Worm (Caenorhabditis elegans) whole organism, midembryonic: ENCODE results near the gene C45B11.6.

Experiments
- T22C8.4 ChIP-seq: fragments of 200-800 bp; sonication (Bioruptor generic); IDR thresholded peaks from 2 replicates; pipeline ENCODE4 v1.3.6; 2022; ENCODE audit warnings: missing genetic modification characterization, missing compliant biosample characterization
- cog-1 ChIP-seq: sonication (generic microtip); optimal IDR thresholded peaks from 2 replicates; lab custom pipeline; 2016; ENCODE audit warnings: missing genetic modification characterization, missing compliant biosample characterization
- flt-1 ChIP-seq: fragments of 200-800 bp; sonication (Bioruptor generic); IDR thresholded peaks from 2 replicates; pipeline ENCODE4 v1.3.6; 2022; ENCODE audit warnings: missing genetic modification characterization, missing compliant biosample characterization
- klf-2 ChIP-seq: fragments of 200-800 bp; sonication (Bioruptor generic); conservative IDR thresholded peaks from 2 replicates; pipeline ENCODE4 v1.3.6; 2022; ENCODE audit warnings: missing genetic modification reagents, missing genetic modification characterization, missing compliant biosample characterization
- med-1 ChIP-seq: sonication (generic microtip); optimal IDR thresholded peaks from 2 replicates; lab custom pipeline; 2017; ENCODE audit warnings: missing genetic modification characterization, mild to moderate bottlenecking, missing compliant biosample characterization, antibody characterized with exemption, missing genetic modification reagents; ENCODE audit not compliant: insufficient read depth
- ref-1 ChIP-seq: fragments of 200-800 bp; sonication (Bioruptor generic); conservative IDR thresholded peaks from 2 replicates; pipeline ENCODE4 v1.3.6; 2022; ENCODE audit warnings: missing genetic modification reagents, missing genetic modification characterization, missing compliant biosample characterization
- tab-1 ChIP-seq: fragments of 200-800 bp; sonication (Bioruptor generic); IDR thresholded peaks from 2 replicates; pipeline ENCODE4 v1.3.6; 2022; ENCODE audit warnings: missing genetic modification characterization, missing compliant biosample characterization
- ztf-23 ChIP-seq: fragments of 200-800 bp; sonication (Bioruptor generic); IDR thresholded peaks from 2 replicates; pipeline ENCODE4 v1.3.6; 2022; ENCODE audit warnings: missing genetic modification reagents, missing genetic modification characterization, missing compliant biosample characterization
- ztf-29 ChIP-seq: fragments of 200-800 bp; sonication (Bioruptor generic); IDR thresholded peaks from 2 replicates; pipeline ENCODE4 v1.3.6; 2022; ENCODE audit warnings: missing genetic modification reagents, missing genetic modification characterization, missing compliant biosample characterization

Gene C45B11.6

DNA sequence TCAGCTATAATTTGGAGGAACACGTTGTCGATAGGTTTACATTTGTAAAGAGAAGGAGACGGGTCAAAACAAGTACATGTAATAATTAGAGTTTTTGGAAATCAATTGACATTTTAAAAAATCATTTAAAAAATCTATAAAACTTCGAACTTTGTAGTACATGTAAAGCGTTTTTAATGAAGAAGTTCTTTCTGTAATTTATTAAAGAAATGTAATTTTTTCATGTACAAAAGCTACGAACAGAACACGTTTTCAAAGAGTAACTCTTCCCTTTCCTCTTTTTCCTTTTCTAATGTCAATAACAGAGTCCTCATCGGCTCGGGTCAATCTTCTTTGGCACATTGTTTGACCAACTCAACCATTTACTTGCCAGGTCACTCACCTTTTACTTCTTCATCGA lies at the start of gene C45B11.6:
Gene C45B11.6 (plus strand): TSS at position 301 of the 400 bp plus-strand sequence.
- TF ChIP-seq ztf-23 (no peak), T22C8.4 (GFP tag; lab: Robert Waterston, UW) (no peak), tab-1 (GFP tag; lab: Robert Waterston, UW) (no peak), ztf-29 (no peak), med-1 (no peak), flt-1 (GFP tag; lab: Robert Waterston, UW) (no peak), klf-2 (GFP tag; lab: Robert Waterston, UW) (no peak), cog-1 (tag; lab: Kevin White, UChicago) (no peak)

DNA sequence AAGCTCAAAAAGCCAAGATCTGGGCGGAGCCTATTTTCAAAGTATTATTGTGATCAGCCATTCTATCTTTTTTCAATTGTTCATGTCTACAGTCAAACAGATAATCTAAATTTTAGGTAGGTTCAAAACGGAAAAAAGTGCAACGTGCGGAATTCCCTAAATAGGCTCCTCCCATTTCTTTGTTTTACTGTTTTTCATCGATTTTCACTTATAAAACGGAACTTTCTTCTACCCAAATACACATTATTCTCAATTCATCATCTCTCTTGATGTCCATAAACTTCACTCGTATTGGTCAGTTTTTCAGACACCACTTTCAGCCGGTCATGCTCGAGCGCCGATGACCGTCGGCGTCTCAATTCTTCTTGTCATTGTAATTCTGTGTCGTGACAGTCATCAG lies 45.1 kb upstream of the C45B11.6 start, which contains the start of gene F53B7.7:
Gene F53B7.7 (plus strand): TSS at position 301 of the 400 bp plus-strand sequence.
- TF ChIP-seq med-1 = no peak
- TF ChIP-seq ref-1 (GFP tag; lab: Robert Waterston, UW) = no peak
- no peak for TF ChIP-seq tab-1 (GFP tag; lab: Robert Waterston, UW)
- no peak for TF ChIP-seq cog-1 (tag; lab: Kevin White, UChicago)

ce11 chrV:11000650-11001049 lies 43.2 kb upstream of the C45B11.6 start, which contains the start of gene isy-1:
Gene isy-1, minus strand, starts transcription at chrV:11000699.
- TF ChIP-seq ztf-23 = peak; percentile 82
- no peak for TF ChIP-seq T22C8.4 (GFP tag; lab: Robert Waterston, UW)

- TF ChIP-seq flt-1 (GFP tag; lab: Robert Waterston, UW) = no peak
- TF ChIP-seq tab-1 (GFP tag; lab: Robert Waterston, UW) = no peak
- TF ChIP-seq klf-2 (GFP tag; lab: Robert Waterston, UW) = no peak
- no peak for TF ChIP-seq med-1
Measured at ce11 chrV:11002434-11002833, 41.4 kb upstream of the C45B11.6 start, which contains the start of gene F53B7.4. Gene F53B7.4, minus strand, starts transcription at chrV:11002534.

ce11 chrV:11004094-11004493 lies 39.8 kb upstream of the C45B11.6 start:
- no peak for TF ChIP-seq T22C8.4 (GFP tag; lab: Robert Waterston, UW)
- TF ChIP-seq klf-2 (GFP tag; lab: Robert Waterston, UW) = no peak
- TF ChIP-seq cog-1 (tag; lab: Kevin White, UChicago) = no peak

ce11 chrV:11007651-11008050 lies 36.2 kb upstream of the C45B11.6 start:
- no peak for TF ChIP-seq ztf-29

- TF ChIP-seq klf-2 (GFP tag; lab: Robert Waterston, UW) (no peak), flt-1 (GFP tag; lab: Robert Waterston, UW) (no peak), med-1 (no peak), tab-1 (GFP tag; lab: Robert Waterston, UW) (no peak), ztf-29 (no peak), ztf-23 (no peak), ref-1 (GFP tag; lab: Robert Waterston, UW) (no peak), T22C8.4 (GFP tag; lab: Robert Waterston, UW) (no peak), cog-1 (tag; lab: Kevin White, UChicago) (no peak)
Measured at ce11 chrV:11009124-11009524, 34.7 kb upstream of the C45B11.6 start.

ce11 chrV:11010768-11011167 lies 33.1 kb upstream of the C45B11.6 start:
- TF ChIP-seq ztf-29 (no peak), ref-1 (GFP tag; lab: Robert Waterston, UW) (no peak), tab-1 (GFP tag; lab: Robert Waterston, UW) (no peak), ztf-23 (no peak)

DNA sequence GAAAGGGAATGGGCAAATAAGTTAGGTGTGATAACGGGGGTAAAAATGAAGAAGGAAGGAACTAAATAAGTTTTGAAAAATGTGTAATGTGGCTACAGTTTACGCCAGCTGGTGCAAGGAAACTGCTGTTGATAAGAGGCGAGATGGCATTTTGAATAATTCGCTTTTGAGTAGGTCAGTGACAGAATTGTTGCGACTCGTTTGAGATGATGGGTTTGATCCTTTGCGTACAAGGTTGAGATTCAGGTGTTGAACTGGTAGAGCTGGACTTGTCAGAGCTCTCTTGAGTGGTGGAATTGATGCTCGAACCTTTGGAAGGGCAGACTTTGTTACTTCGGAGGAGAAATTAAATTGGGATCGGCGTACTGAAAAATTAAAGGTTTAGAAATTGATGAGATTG lies 32.1 kb upstream of the C45B11.6 start:
- TF ChIP-seq ref-1 (GFP tag; lab: Robert Waterston, UW) (no peak), klf-2 (GFP tag; lab: Robert Waterston, UW) (no peak), cog-1 (tag; lab: Kevin White, UChicago) (no peak), ztf-23 (no peak), flt-1 (GFP tag; lab: Robert Waterston, UW) (no peak), med-1 (no peak), T22C8.4 (GFP tag; lab: Robert Waterston, UW) (no peak), tab-1 (GFP tag; lab: Robert Waterston, UW) (no peak)

- TF ChIP-seq cog-1 (tag; lab: Kevin White, UChicago) (no peak), flt-1 (GFP tag; lab: Robert Waterston, UW) (no peak), med-1 (no peak), ztf-23 (no peak), ref-1 (GFP tag; lab: Robert Waterston, UW) (no peak), klf-2 (GFP tag; lab: Robert Waterston, UW) (no peak), T22C8.4 (GFP tag; lab: Robert Waterston, UW) (no peak), ztf-29 (no peak), tab-1 (GFP tag; lab: Robert Waterston, UW) (no peak)
Measured at ce11 chrV:11012419-11012818, 31.4 kb upstream of the C45B11.6 start, which contains the start of gene C13G3.1. Gene C13G3.1, minus strand, starts transcription at chrV:11012465.

DNA sequence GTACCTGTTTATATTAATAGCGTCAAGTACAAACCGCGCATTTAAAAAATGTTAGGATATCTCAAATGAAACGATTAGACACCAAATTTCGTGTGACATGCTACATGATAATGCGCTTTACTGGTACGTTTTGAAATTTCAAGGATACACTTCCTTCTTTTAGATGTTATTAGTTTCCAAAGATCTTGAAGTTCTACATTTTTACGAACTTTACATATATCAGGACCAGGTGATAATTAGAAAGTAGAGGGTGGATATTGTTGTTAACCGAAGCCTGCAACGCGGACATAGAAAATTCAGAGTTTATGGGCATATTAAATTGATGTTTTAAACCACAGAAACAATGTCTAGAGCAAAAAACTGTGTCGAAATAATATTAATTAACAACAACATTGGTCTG lies 30.7 kb upstream of the C45B11.6 start:
- TF ChIP-seq flt-1 (GFP tag; lab: Robert Waterston, UW) (no peak), ztf-29 (no peak), cog-1 (tag; lab: Kevin White, UChicago) (no peak), klf-2 (GFP tag; lab: Robert Waterston, UW) (no peak), tab-1 (GFP tag; lab: Robert Waterston, UW) (no peak)

DNA sequence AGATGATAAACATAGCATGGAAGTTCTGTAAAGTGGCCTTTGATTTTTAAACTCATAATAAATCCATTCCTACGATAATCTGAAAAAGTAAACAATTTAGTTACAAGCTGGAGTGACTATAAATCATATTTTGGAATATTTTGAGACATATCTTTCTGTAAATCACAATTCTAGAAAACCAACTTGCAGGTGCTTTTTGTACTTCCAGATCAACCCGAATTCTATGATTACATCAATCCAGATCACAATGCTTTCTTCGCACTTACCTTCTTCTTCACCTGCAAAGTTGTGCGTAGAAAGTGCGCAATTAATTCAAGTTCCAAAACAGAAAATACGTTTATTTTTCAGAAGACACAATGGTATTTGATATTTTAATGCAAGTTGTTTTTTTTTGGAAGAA lies 29.1 kb upstream of the C45B11.6 start:
- TF ChIP-seq flt-1 (GFP tag; lab: Robert Waterston, UW) (no peak), tab-1 (GFP tag; lab: Robert Waterston, UW) (no peak), klf-2 (GFP tag; lab: Robert Waterston, UW) (no peak), ref-1 (GFP tag; lab: Robert Waterston, UW) (no peak), ztf-29 (no peak), med-1 (no peak), T22C8.4 (GFP tag; lab: Robert Waterston, UW) (no peak), cog-1 (tag; lab: Kevin White, UChicago) (no peak)
